Fruit fly (Drosophila melanogaster): Measurements from ENCODE around the gene Itpr.
A peak's percentile ranks its signal among the peaks of the same experiment; 100 is the strongest.

The Itpr gene

DNA sequence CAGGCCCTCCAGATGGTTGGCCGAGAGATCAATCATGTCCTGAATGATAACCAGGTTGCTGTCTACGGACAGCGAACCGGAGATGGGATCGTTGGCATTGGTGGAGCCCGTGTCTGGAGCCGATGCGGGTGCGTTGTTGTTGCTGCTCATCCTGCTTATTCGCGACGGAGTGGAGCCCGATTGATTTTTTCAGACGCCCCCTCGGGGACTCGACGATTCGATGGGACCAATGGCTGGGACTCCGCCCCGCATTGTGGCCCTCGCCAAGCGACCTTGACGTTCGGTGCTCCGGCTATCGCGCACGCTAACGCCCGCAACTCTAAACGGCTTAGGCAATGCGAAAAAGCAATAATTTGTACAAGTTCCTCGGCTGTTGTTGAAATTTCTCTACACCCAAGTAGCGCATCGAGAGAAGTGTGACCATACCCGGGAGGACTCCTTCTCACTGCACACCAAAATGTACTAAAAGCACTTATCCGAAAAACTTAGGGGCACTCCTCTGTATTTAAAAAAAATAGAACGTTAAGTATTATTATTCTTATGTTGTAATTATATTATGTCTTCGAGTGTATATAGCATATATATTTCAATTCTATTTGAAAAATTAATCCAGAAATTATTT is 33.3 kb upstream of the Itpr start, which contains the start of gene ksr (continued):
- TF ChIP-seq Sox102F (GFP tag; optimal IDR thresholded peaks at IDR 0.05) (no peak), onecut (GFP tag; IDR thresholded peaks at IDR 0.05) (peak; percentile 80), CG1603 (tag; optimal IDR thresholded peaks at IDR 0.05) (no peak), az2 (GFP tag; optimal IDR thresholded peaks at IDR 0.05) (no peak), CG12744 (GFP tag; optimal IDR thresholded peaks at IDR 0.05) (no peak), jing (GFP tag; optimal IDR thresholded peaks at IDR 0.05) (no peak), CG6689 (GFP tag; IDR thresholded peaks at IDR 0.05) (no peak; the same call in 1 of the 2 replicates), gem (tag; optimal IDR thresholded peaks at IDR 0.05) (no peak), MBD-R2 (GFP tag; IDR thresholded peaks at IDR 0.05) (peak; percentile 80), sima (GFP tag; optimal IDR thresholded peaks at IDR 0.05) (no peak), HLH54F (GFP tag; optimal IDR thresholded peaks at IDR 0.05) (no peak), CG16815 (GFP tag; optimal IDR thresholded peaks at IDR 0.05) (no peak), CG17328 (GFP tag; IDR thresholded peaks at IDR 0.05) (peak; percentile 36; the same call in 1 of the 2 replicates), CG17186 (GFP tag; optimal IDR thresholded peaks at IDR 0.05) (no peak), ranshi (GFP tag; IDR thresholded peaks at IDR 0.05) (0 out of 2 replicates have a peak, but pooled peaks have one; percentile 27), nau (GFP tag; optimal IDR thresholded peaks at IDR 0.05) (no peak), trh (GFP tag; optimal IDR thresholded peaks at IDR 0.05) (no peak), Abd-B (GFP tag; optimal IDR thresholded peaks at IDR 0.05) (no peak), ERR (GFP tag; optimal IDR thresholded peaks at IDR 0.05) (no peak), Eip74EF (GFP tag; optimal IDR thresholded peaks at IDR 0.05) (no peak), twi (tag; optimal IDR thresholded peaks at IDR 0.05) (no peak), Awh (GFP tag; IDR thresholded peaks at IDR 0.05) (no peak), Med (GFP tag) (peak; percentile 14), CG18262 (tag; optimal IDR thresholded peaks at IDR 0.05) (no peak), abd-A (tag; optimal IDR thresholded peaks at IDR 0.05) (no peak), Max (GFP tag; optimal IDR thresholded peaks at IDR 0.05) (no peak), repo (GFP tag; optimal IDR thresholded peaks at IDR 0.05) (no peak), Lhr (GFP tag; optimal IDR thresholded peaks at IDR 0.05) (no peak), CG11085 (GFP tag; IDR thresholded peaks at IDR 0.05) (no peak), CG12219 (GFP tag; optimal IDR thresholded peaks at IDR 0.05) (no peak), bigmax (GFP tag; optimal IDR thresholded peaks at IDR 0.05) (no peak), fu2 (GFP tag; optimal IDR thresholded peaks at IDR 0.05) (no peak), CG3838 (GFP tag; optimal IDR thresholded peaks at IDR 0.05) (no peak), CG34422 (GFP tag; IDR thresholded peaks at IDR 0.05) (peak; percentile 38; the same call in 1 of the 3 replicates), ac (GFP tag; optimal IDR thresholded peaks at IDR 0.05) (no peak), CG9609 (GFP tag; optimal IDR thresholded peaks at IDR 0.05) (no peak), CG6791 (GFP tag; IDR thresholded peaks at IDR 0.05; ENCODE audit: partially characterized antibody) (no peak), ro (GFP tag; IDR thresholded peaks at IDR 0.05) (no peak), CG30403 (GFP tag; optimal IDR thresholded peaks at IDR 0.05) (peak; percentile 31), Optix (GFP tag; IDR thresholded peaks at IDR 0.05) (no peak), gro (GFP tag; optimal IDR thresholded peaks at IDR 0.05) (no peak), CG14014 (GFP tag; IDR thresholded peaks at IDR 0.05) (no peak), CG9437 (GFP tag; optimal IDR thresholded peaks at IDR 0.05) (no peak), tgo (GFP tag; IDR thresholded peaks at IDR 0.05) (peak; percentile 51; the same call in 1 of the 3 replicates), Mad (GFP tag; optimal IDR thresholded peaks at IDR 0.05) (no peak), ase (GFP tag; IDR thresholded peaks at IDR 0.05) (no peak), cwo (GFP tag; optimal IDR thresholded peaks at IDR 0.05) (no peak), ato (GFP tag; IDR thresholded peaks at IDR 0.05; ENCODE audit: partially characterized antibody) (no peak), Ssrp (tag; optimal IDR thresholded peaks at IDR 0.05) (no peak), Sin3A (optimal IDR thresholded peaks at IDR 0.05) (peak; percentile 13), Jarid2 (GFP tag; optimal IDR thresholded peaks at IDR 0.05) (peak; percentile 2)
